Fruit fly (Drosophila melanogaster) whole organism, embryonic: ENCODE data around the gene Ir67c.

Experiments used
- Antp ChIP-seq: fragments of 200-800 bp; sonication (Bioruptor generic); optimal IDR thresholded peaks from 3 replicates; lab custom pipeline; 2016; ENCODE audit warnings: missing biosample characterization, missing genetic modification characterization
- Atf3 ChIP-seq: fragments of 200-800 bp; sonication (Bioruptor generic); optimal IDR thresholded peaks from 3 replicates; lab custom pipeline; 2016; ENCODE audit warnings: missing biosample characterization, missing genetic modification characterization
- Awh ChIP-seq: fragments of 200-800 bp; sonication (Bioruptor generic); IDR thresholded peaks from 2 replicates; pipeline ENCODE4, ENCODE4 v1.3.6; 2022; ENCODE audit warnings: missing biosample characterization, missing genetic modification characterization
- Bdp1 ChIP-seq: fragments of 200-800 bp; sonication (Bioruptor generic); optimal IDR thresholded peaks from 3 replicates; lab custom pipeline; 2016; ENCODE audit warnings: missing biosample characterization, missing genetic modification characterization
- CG10959 ChIP-seq: fragments of 200-800 bp; sonication (Bioruptor generic); IDR thresholded peaks from 2 replicates; pipeline ENCODE4 v1.3.6; 2022; ENCODE audit warnings: missing biosample characterization, missing genetic modification characterization
- CG15696 ChIP-seq: fragments of 200-800 bp; sonication (Bioruptor generic); optimal IDR thresholded peaks from 2 replicates; lab custom pipeline; 2019; ENCODE audit warnings: missing biosample characterization, mild to moderate bottlenecking, missing genetic modification characterization, moderate library complexity
- CG16779 ChIP-seq: fragments of 200-800 bp; sonication (Bioruptor generic); IDR thresholded peaks from 2 replicates; pipeline ENCODE4 v1.3.6; 2022; ENCODE audit warnings: missing biosample characterization, missing genetic modification characterization
- CG30431 ChIP-seq: fragments of 200-800 bp; sonication (Bioruptor generic); optimal IDR thresholded peaks from 2 replicates; lab custom pipeline; 2017; ENCODE audit warnings: missing biosample characterization, missing genetic modification characterization
- CG31388 ChIP-seq: fragments of 200-800 bp; sonication (Bioruptor generic); optimal IDR thresholded peaks from 2 replicates; lab custom pipeline; 2016; ENCODE audit warnings: missing biosample characterization, missing genetic modification characterization
- CG8089 ChIP-seq: fragments of 200-800 bp; sonication (Bioruptor generic); optimal IDR thresholded peaks from 3 replicates; lab custom pipeline; 2016; ENCODE audit warnings: missing biosample characterization, missing genetic modification characterization
- Drgx ChIP-seq: fragments of 200-800 bp; sonication (Bioruptor generic); IDR thresholded peaks from 2 replicates; pipeline ENCODE4 v1.3.6; 2022; ENCODE audit warnings: missing biosample characterization, missing genetic modification characterization
- Ets65A ChIP-seq: fragments of 200-800 bp; sonication (Bioruptor generic); peaks from one replicate; lab custom pipeline; 2016; ENCODE audit warnings: missing biosample characterization, missing genetic modification characterization
- H2.0 ChIP-seq: fragments of 200-800 bp; sonication (Bioruptor generic); IDR thresholded peaks from 2 replicates; pipeline ENCODE4 v1.3.6; 2022; ENCODE audit warnings: missing biosample characterization, missing genetic modification characterization
- Med ChIP-seq: fragments of 200-800 bp; sonication (Bioruptor generic); peaks from one replicate; lab custom pipeline; 2016; ENCODE audit warnings: missing biosample characterization, missing genetic modification characterization, mild to moderate bottlenecking, inconsistent platforms, moderate library complexity
- Sox102F ChIP-seq: fragments of 200-800 bp; sonication (Bioruptor generic); optimal IDR thresholded peaks from 2 replicates; lab custom pipeline; 2018; ENCODE audit warnings: missing biosample characterization, mild to moderate bottlenecking, missing genetic modification characterization, moderate library complexity
- Stat92E ChIP-seq, 3 experiments: fragments of >200 bp in 2 of 3; fragments of 200-800 bp in 1 of 3; sonication (Bioruptor generic) in 1 of 3; optimal IDR thresholded peaks; 2 replicates each; lab custom pipeline; 2017 to 2019; ENCODE audit warnings: missing biosample characterization in 3 of 3, missing genetic modification characterization in 3 of 3, mild to moderate bottlenecking in 1 of 3, moderate library complexity in 1 of 3
- Xrp1 ChIP-seq: fragments of 200-800 bp; sonication (Bioruptor generic); IDR thresholded peaks from 2 replicates; pipeline ENCODE4 v1.3.6; 2022; ENCODE audit warnings: missing biosample characterization, missing genetic modification characterization
- YL-1 ChIP-seq: fragments of 200-800 bp; sonication (Bioruptor generic); optimal IDR thresholded peaks from 3 replicates; lab custom pipeline; 2017; ENCODE audit warnings: missing biosample characterization, mild to moderate bottlenecking, missing genetic modification characterization
- chinmo ChIP-seq: fragments of 200-800 bp; sonication (Bioruptor generic); IDR thresholded peaks from 4 replicates; pipeline ENCODE4 v1.3.6; 2022; ENCODE audit warnings: missing biosample characterization, missing genetic modification characterization; ENCODE audit not compliant: partially characterized antibody
- dimm ChIP-seq: fragments of 200-800 bp; sonication (Bioruptor generic); IDR thresholded peaks from 2 replicates; pipeline ENCODE4 v1.3.6; 2022; ENCODE audit warnings: missing biosample characterization, missing genetic modification characterization
- gce ChIP-seq: fragments of 200-800 bp; sonication (Bioruptor generic); IDR thresholded peaks from 3 replicates; pipeline ENCODE4 v1.3.6; 2022; ENCODE audit warnings: missing biosample characterization, missing genetic modification characterization
- gem ChIP-seq: fragments of 200-800 bp; sonication (Bioruptor generic); optimal IDR thresholded peaks from 2 replicates; lab custom pipeline; 2019; ENCODE audit warnings: missing biosample characterization, mild to moderate bottlenecking, missing genetic modification characterization, moderate library complexity
- ham ChIP-seq: fragments of 200-800 bp; sonication (Bioruptor generic); IDR thresholded peaks from 2 replicates; pipeline ENCODE4 v1.3.6; 2022; ENCODE audit warnings: missing biosample characterization, missing genetic modification characterization
- hkb ChIP-seq, 2 experiments: fragments of 200-800 bp in 1 of 2; fragments of >200 bp in 1 of 2; sonication (Bioruptor generic) in 1 of 2; IDR thresholded peaks in 1 of 2; optimal IDR thresholded peaks in 1 of 2; 2 replicates each; pipeline versions ENCODE4 v1.3.6 to Lab custom; 2017 to 2022; ENCODE audit warnings: missing biosample characterization in 1 of 2, missing genetic modification characterization in 1 of 2
- ind ChIP-seq: fragments of 200-800 bp; sonication (Bioruptor generic); optimal IDR thresholded peaks from 3 replicates; lab custom pipeline; 2016; ENCODE audit warnings: missing biosample characterization, missing genetic modification characterization
- klu ChIP-seq: fragments of 200-800 bp; sonication (Bioruptor generic); IDR thresholded peaks from 2 replicates; pipeline ENCODE4 v1.3.6; 2022; ENCODE audit warnings: missing biosample characterization, missing genetic modification characterization
- prd ChIP-seq, 3 experiments: fragments of >200 bp in 2 of 3; fragments of 200-800 bp in 1 of 3; sonication (Bioruptor generic) in 1 of 3; optimal IDR thresholded peaks in 2 of 3; IDR thresholded peaks in 1 of 3; 2 replicates in 2 of 3; 3 replicates in 1 of 3; pipeline versions ENCODE4 v1.3.6 to Lab custom; 2017 to 2022; ENCODE audit warnings: missing biosample characterization in 1 of 3, missing genetic modification characterization in 1 of 3
- row ChIP-seq: fragments of 200-800 bp; sonication (Bioruptor generic); IDR thresholded peaks from 3 replicates; pipeline ENCODE4 v1.3.6; 2022; ENCODE audit warnings: missing biosample characterization, missing genetic modification characterization
- sens ChIP-seq: fragments of 200-800 bp; sonication (Bioruptor generic); peaks from one replicate; lab custom pipeline; 2016; ENCODE audit warnings: missing biosample characterization, missing genetic modification characterization
- sqz ChIP-seq: fragments of 200-800 bp; sonication (Bioruptor generic); optimal IDR thresholded peaks from 3 replicates; lab custom pipeline; 2018; ENCODE audit warnings: missing biosample characterization, mild to moderate bottlenecking, missing genetic modification characterization
- sr ChIP-seq: fragments of 200-800 bp; sonication (Bioruptor generic); IDR thresholded peaks from 3 replicates; pipeline ENCODE4 v1.3.6; 2022; ENCODE audit warnings: missing biosample characterization, missing genetic modification characterization
- ssp ChIP-seq: fragments of 200-800 bp; sonication (Bioruptor generic); IDR thresholded peaks from 2 replicates; pipeline ENCODE4 v1.3.6; 2022; ENCODE audit warnings: missing biosample characterization, missing genetic modification characterization
- stc ChIP-seq: fragments of 200-800 bp; sonication (Bioruptor generic); IDR thresholded peaks from 2 replicates; pipeline ENCODE4 v1.3.6; 2022; ENCODE audit warnings: missing biosample characterization, missing genetic modification characterization
- vvl ChIP-seq: fragments of 200-800 bp; sonication (Bioruptor generic); IDR thresholded peaks from 2 replicates; pipeline ENCODE4 v1.3.6; 2022; ENCODE audit warnings: missing biosample characterization, missing genetic modification characterization
- wor ChIP-seq: fragments of 200-800 bp; sonication (Bioruptor generic); IDR thresholded peaks from 2 replicates; pipeline ENCODE4 v1.3.6; 2022; ENCODE audit warnings: missing biosample characterization, missing genetic modification characterization
- zfh1 ChIP-seq: fragments of 200-800 bp; sonication (Bioruptor generic); IDR thresholded peaks from 3 replicates; pipeline ENCODE4 v1.3.6; 2022; ENCODE audit warnings: missing biosample characterization, missing genetic modification characterization
- zfh2 ChIP-seq: fragments of 200-800 bp; sonication (Bioruptor generic); optimal IDR thresholded peaks from 2 replicates; lab custom pipeline; 2016; ENCODE audit warnings: missing biosample characterization, missing genetic modification characterization

The Ir67c gene

DNA sequence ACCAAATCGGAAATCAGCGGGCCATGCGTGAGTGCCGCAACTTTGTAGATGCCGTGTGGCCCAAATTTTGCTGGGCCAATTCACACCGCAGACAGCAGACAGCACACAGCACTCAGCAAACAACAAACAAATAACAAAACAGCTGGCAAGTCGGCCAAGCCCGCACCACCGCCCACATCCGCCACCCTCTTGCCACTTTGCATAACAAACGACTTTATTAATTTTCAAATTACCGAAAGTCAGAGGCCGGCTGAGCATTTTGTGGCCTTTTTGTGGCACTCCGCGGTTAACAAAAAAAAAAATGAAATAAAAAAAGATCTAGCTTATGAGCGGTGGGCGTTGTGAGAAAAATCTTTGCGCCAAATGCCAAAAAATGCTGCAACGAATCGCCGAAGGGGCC is 15.8 kb upstream of the Ir67c start:
- no peak for TF ChIP-seq YL-1
- TF ChIP-seq sens (GFP tag; lab: Kevin White, UChicago) = peak; percentile 53
- TF ChIP-seq vvl (GFP tag; lab: Robert Waterston, UW) = peak; percentile 65
- TF ChIP-seq CG10959 = 0 out of 2 replicates have a peak, but pooled peaks have one; percentile 23
- TF ChIP-seq Antp = no peak
- no peak for TF ChIP-seq hkb (optimal IDR thresholded peaks at IDR 0.05; lab: Kevin White, UChicago)
- 0 out of 2 replicates have a peak, but pooled peaks have one; percentile 7 for TF ChIP-seq hkb (GFP tag; IDR thresholded peaks at IDR 0.05; lab: Robert Waterston, UW)
- TF ChIP-seq zfh1 (GFP tag; lab: Robert Waterston, UW) = 0 out of 3 replicates have a peak, but pooled peaks have one; percentile 21
- peak; percentile 6 for TF ChIP-seq Med (GFP tag; lab: Kevin White, UChicago)
- no peak for TF ChIP-seq CG31388
- TF ChIP-seq stc (GFP tag; lab: Robert Waterston, UW) = 0 out of 2 replicates have a peak, but pooled peaks have one; percentile 8
- peak; percentile 57; the same call in 1 of the 3 replicates for TF ChIP-seq sr (GFP tag; lab: Robert Waterston, UW)
- TF ChIP-seq chinmo (GFP tag; lab: Robert Waterston, UW) = 0 out of 4 replicates have a peak, but pooled peaks have one; percentile 71

DNA sequence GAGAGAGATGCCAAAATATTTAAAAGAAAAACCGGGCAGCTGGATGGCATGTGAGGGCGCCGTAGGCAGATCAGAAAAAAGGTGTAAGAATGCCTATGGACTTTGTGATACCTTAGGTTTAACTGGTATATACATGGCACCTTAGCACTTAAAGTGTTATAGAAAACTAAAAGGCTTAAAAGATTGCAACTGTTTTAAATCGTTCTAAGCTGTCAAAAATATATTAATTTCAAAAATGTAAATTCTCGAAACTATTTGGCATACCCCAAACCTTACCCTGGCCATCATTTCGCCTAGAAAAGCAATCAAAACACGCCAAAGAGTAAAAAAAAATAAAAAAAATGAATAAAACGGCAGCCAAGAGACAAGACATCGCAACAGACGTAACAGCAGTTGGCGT is 13.1 kb upstream of the Ir67c start:
- TF ChIP-seq ssp (GFP tag; lab: Robert Waterston, UW) (0 out of 2 replicates have a peak, but pooled peaks have one; percentile 17), wor (GFP tag; lab: Robert Waterston, UW) (0 out of 2 replicates have a peak, but pooled peaks have one; percentile 12), row (GFP tag; lab: Robert Waterston, UW) (0 out of 3 replicates have a peak, but pooled peaks have one; percentile 12), Drgx (GFP tag; lab: Robert Waterston, UW) (peak; percentile 65), dimm (GFP tag; lab: Robert Waterston, UW) (no peak), zfh2 (GFP tag; lab: Kevin White, UChicago) (no peak), Ets65A (GFP tag; lab: Kevin White, UChicago) (peak; percentile 83), ham (GFP tag; lab: Robert Waterston, UW) (no peak), Awh (GFP tag; lab: Robert Waterston, UW) (0 out of 2 replicates have a peak, but pooled peaks have one; percentile 14)

DNA sequence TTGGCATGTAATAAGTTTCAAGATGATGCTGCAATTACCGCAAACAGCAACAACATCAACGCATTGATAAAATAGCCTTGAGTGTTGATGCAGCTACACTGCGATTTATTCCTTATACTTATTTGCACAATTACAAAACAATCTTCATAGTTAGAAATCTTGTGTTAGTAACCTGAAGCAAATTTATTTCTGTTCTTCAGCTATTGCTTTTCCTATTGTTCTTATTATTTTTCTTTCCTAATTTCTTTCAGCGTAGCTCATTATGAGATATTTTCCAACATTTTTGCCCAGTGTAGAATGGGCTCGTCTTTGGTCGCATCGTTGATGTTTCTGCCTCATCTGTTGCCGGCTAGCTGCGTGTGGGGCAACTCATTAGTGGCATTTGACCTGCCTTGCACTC is 10.1 kb upstream of the Ir67c start:
- TF ChIP-seq Sox102F (GFP tag; lab: Kevin White, UChicago) (peak; percentile 8), gem (tag; lab: Kevin White, UChicago) (peak; percentile 21), Drgx (GFP tag; lab: Robert Waterston, UW) (peak; percentile 59; the same call in 1 of the 2 replicates), ssp (GFP tag; lab: Robert Waterston, UW) (no peak), Stat92E (GFP tag; optimal IDR thresholded peaks at IDR 0.05; lab: Kevin White, UChicago) (no peak), Atf3 (GFP tag; lab: Kevin White, UChicago) (no peak), H2.0 (GFP tag; lab: Robert Waterston, UW) (no peak), CG30431 (GFP tag; lab: Kevin White, UChicago) (no peak), CG15696 (tag; lab: Kevin White, UChicago) (no peak), ind (GFP tag; lab: Kevin White, UChicago) (no peak), prd (optimal IDR thresholded peaks at IDR 0.05; lab: Kevin White, UChicago) (no peak), prd (GFP tag; IDR thresholded peaks at IDR 0.05; lab: Robert Waterston, UW) (peak; percentile 39; the same call in 1 of the 3 replicates), sqz (no peak), gce (GFP tag; lab: Robert Waterston, UW) (no peak), CG16779 (GFP tag; lab: Robert Waterston, UW) (no peak), Xrp1 (GFP tag; lab: Robert Waterston, UW) (0 out of 2 replicates have a peak, but pooled peaks have one; percentile 13), Bdp1 (no peak), CG8089 (no peak), klu (GFP tag; lab: Robert Waterston, UW) (no peak)
